In genomic region chrX:16944049-16944532, dm6 we compare ENCODE assay signal across 1 fruit fly cellular context.
TF ChIP-seq lines count a peak whose summit lies in the region.

No protein-coding gene starts in this region.

TF ChIP-seq in whole organism, embryonic, 481 proteins besides CTCF, POLR2A, EP300 and RAD21 (continued from another document and continues in another):
- TF ChIP-seq CG10274 (GFP tag; optimal IDR thresholded peaks at IDR 0.05; lab: Kevin White, UChicago) (no peak), nerfin-1 (tag; optimal IDR thresholded peaks at IDR 0.05; lab: Kevin White, UChicago) (no peak), fu2 (GFP tag; optimal IDR thresholded peaks at IDR 0.05; lab: Kevin White, UChicago) (no peak), sisA (GFP tag; IDR thresholded peaks at IDR 0.05; lab: Robert Waterston, UW) (no peak; the same call in 1 of the 2 replicates), CG6854 (GFP tag; optimal IDR thresholded peaks at IDR 0.05; lab: Kevin White, UChicago) (peak; percentile 57), cg (GFP tag; optimal IDR thresholded peaks at IDR 0.05; lab: Kevin White, UChicago) (no peak), HmgZ (tag; optimal IDR thresholded peaks at IDR 0.05; lab: Kevin White, UChicago) (peak; percentile 40), lab (GFP tag; optimal IDR thresholded peaks at IDR 0.05; lab: Kevin White, UChicago) (peak; percentile 83), C15 (GFP tag; IDR thresholded peaks at IDR 0.05; lab: Robert Waterston, UW) (no peak), CG12659 (GFP tag; optimal IDR thresholded peaks at IDR 0.05; lab: Kevin White, UChicago) (peak; percentile 71), dmrt99B (tag; optimal IDR thresholded peaks at IDR 0.05; lab: Kevin White, UChicago) (peak; percentile 73), ewg (GFP tag; optimal IDR thresholded peaks at IDR 0.05; lab: Kevin White, UChicago) (no peak), CG7271 (tag; optimal IDR thresholded peaks at IDR 0.05; lab: Kevin White, UChicago) (no peak), sr (GFP tag; IDR thresholded peaks at IDR 0.05; lab: Robert Waterston, UW) (no peak), ems (GFP tag; optimal IDR thresholded peaks at IDR 0.05; lab: Kevin White, UChicago) (no peak), Fer2 (tag; optimal IDR thresholded peaks at IDR 0.05; lab: Kevin White, UChicago) (peak; percentile 7), CG34224 (GFP tag; IDR thresholded peaks at IDR 0.05; lab: Robert Waterston, UW; ENCODE audit: partially characterized antibody) (no peak), chif (GFP tag; optimal IDR thresholded peaks at IDR 0.05; lab: Kevin White, UChicago) (no peak), pros (GFP tag; optimal IDR thresholded peaks at IDR 0.05; lab: Kevin White, UChicago) (no peak), CG9797 (GFP tag; optimal IDR thresholded peaks at IDR 0.05; lab: Kevin White, UChicago) (no peak), dpn (GFP tag; optimal IDR thresholded peaks at IDR 0.05; lab: Kevin White, UChicago) (peak in 1 of 2 experiments; percentile 46), gro (GFP tag; optimal IDR thresholded peaks at IDR 0.05; lab: Kevin White, UChicago) (no peak), CG7963 (GFP tag; IDR thresholded peaks at IDR 0.05; lab: Robert Waterston, UW; ENCODE audit: partially characterized antibody) (no peak), al (GFP tag; IDR thresholded peaks at IDR 0.05; lab: Robert Waterston, UW) (peak; percentile 53), croc (GFP tag; conservative IDR thresholded peaks at IDR 0.05; lab: Robert Waterston, UW) (no peak), Dref (GFP tag; IDR thresholded peaks at IDR 0.05; lab: Robert Waterston, UW) (no peak), Vsx1 (GFP tag; optimal IDR thresholded peaks at IDR 0.05; lab: Kevin White, UChicago) (peak; percentile 16), CG12391 (tag; optimal IDR thresholded peaks at IDR 0.05; lab: Kevin White, UChicago) (peak; percentile 71), dysf (GFP tag; IDR thresholded peaks at IDR 0.05; lab: Robert Waterston, UW) (peak; percentile 68; the same call in 2 of the 3 replicates), abd-A (tag; optimal IDR thresholded peaks at IDR 0.05; lab: Kevin White, UChicago) (peak; percentile 19), CG6683 (GFP tag; optimal IDR thresholded peaks at IDR 0.05; lab: Kevin White, UChicago) (peak; percentile 54), Hey (tag; optimal IDR thresholded peaks at IDR 0.05; lab: Kevin White, UChicago) (no peak), CG2875 (GFP tag; optimal IDR thresholded peaks at IDR 0.05; lab: Kevin White, UChicago) (no peak), CG14965 (GFP tag; optimal IDR thresholded peaks at IDR 0.05; lab: Kevin White, UChicago; ENCODE audit: borderline replicate concordance) (no peak), CG12155 (GFP tag; optimal IDR thresholded peaks at IDR 0.05; lab: Kevin White, UChicago) (peak; percentile 23), cas (GFP tag; IDR thresholded peaks at IDR 0.05; lab: Robert Waterston, UW) (no peak), CrebB (tag; optimal IDR thresholded peaks at IDR 0.05; lab: Kevin White, UChicago) (peak; percentile 46), rib (GFP tag; IDR thresholded peaks at IDR 0.05; lab: Robert Waterston, UW) (peak; percentile 30; the same call in 1 of the 2 replicates), luna (GFP tag; optimal IDR thresholded peaks at IDR 0.05; lab: Kevin White, UChicago) (no peak), Optix (GFP tag; IDR thresholded peaks at IDR 0.05; lab: Robert Waterston, UW) (no peak), CG18619 (GFP tag; optimal IDR thresholded peaks at IDR 0.05; lab: Kevin White, UChicago) (peak; percentile 61), twi (tag; optimal IDR thresholded peaks at IDR 0.05; lab: Kevin White, UChicago) (peak; percentile 19), mld (GFP tag; IDR thresholded peaks at IDR 0.05; lab: Robert Waterston, UW; ENCODE audit: partially characterized antibody) (no peak), CG8478 (optimal IDR thresholded peaks at IDR 0.05; lab: Kevin White, UChicago) (no peak), CG10565 (GFP tag; optimal IDR thresholded peaks at IDR 0.05; lab: Kevin White, UChicago) (no peak), CG13287 (GFP tag; IDR thresholded peaks at IDR 0.05; lab: Robert Waterston, UW; ENCODE audit: partially characterized antibody) (no peak), CHES-1-like (GFP tag; optimal IDR thresholded peaks at IDR 0.05; lab: Kevin White, UChicago) (no peak), lmd (GFP tag; IDR thresholded peaks at IDR 0.05; lab: Robert Waterston, UW) (peak; percentile 61; the same call in 1 of the 2 replicates), sim (GFP tag; IDR thresholded peaks at IDR 0.05; lab: Robert Waterston, UW) (no peak), CG8944 (GFP tag; optimal IDR thresholded peaks at IDR 0.05; lab: Kevin White, UChicago) (no peak), Adf1 (GFP tag; IDR thresholded peaks at IDR 0.05; lab: Robert Waterston, UW) (peak; percentile 18; the same call in 1 of the 2 replicates), grn (GFP tag; optimal IDR thresholded peaks at IDR 0.05; lab: Kevin White, UChicago) (no peak), jumu (GFP tag; optimal IDR thresholded peaks at IDR 0.05; lab: Kevin White, UChicago) (no peak), HLH54F (GFP tag; optimal IDR thresholded peaks at IDR 0.05; lab: Kevin White, UChicago) (no peak), onecut (GFP tag; IDR thresholded peaks at IDR 0.05; lab: Robert Waterston, UW) (no peak), B-H2 (GFP tag; optimal IDR thresholded peaks at IDR 0.05; lab: Kevin White, UChicago) (no peak), exex (tag; optimal IDR thresholded peaks at IDR 0.05; lab: Kevin White, UChicago) (peak; percentile 84), schlank (tag; optimal IDR thresholded peaks at IDR 0.05; lab: Kevin White, UChicago) (no peak), Sox102F (GFP tag; optimal IDR thresholded peaks at IDR 0.05; lab: Kevin White, UChicago) (peak; percentile 63), gem (tag; optimal IDR thresholded peaks at IDR 0.05; lab: Kevin White, UChicago) (peak; percentile 88), repo (GFP tag; optimal IDR thresholded peaks at IDR 0.05; lab: Kevin White, UChicago) (no peak), CG11085 (GFP tag; IDR thresholded peaks at IDR 0.05; lab: Robert Waterston, UW) (no peak), CG1024 (GFP tag; IDR thresholded peaks at IDR 0.05; lab: Robert Waterston, UW) (no peak), emc (GFP tag; optimal IDR thresholded peaks at IDR 0.05; lab: Kevin White, UChicago) (no peak), slp2 (GFP tag; optimal IDR thresholded peaks at IDR 0.05; lab: Kevin White, UChicago) (no peak), Max (GFP tag; optimal IDR thresholded peaks at IDR 0.05; lab: Kevin White, UChicago) (no peak), jigr1 (GFP tag; IDR thresholded peaks at IDR 0.05; lab: Robert Waterston, UW) (no peak), CG7839 (tag; optimal IDR thresholded peaks at IDR 0.05; lab: Kevin White, UChicago) (peak; percentile 87), CG12071 (GFP tag; optimal IDR thresholded peaks at IDR 0.05; lab: Kevin White, UChicago) (no peak), maf-S (GFP tag; optimal IDR thresholded peaks at IDR 0.05; lab: Kevin White, UChicago) (no peak), ham (GFP tag; IDR thresholded peaks at IDR 0.05; lab: Robert Waterston, UW) (no peak), CG8281 (tag; optimal IDR thresholded peaks at IDR 0.05; lab: Kevin White, UChicago) (peak; percentile 42), CG11560 (tag; IDR thresholded peaks at IDR 0.05; lab: Robert Waterston, UW) (peak; percentile 26; the same call in 1 of the 3 replicates), ato (GFP tag; IDR thresholded peaks at IDR 0.05; lab: Robert Waterston, UW; ENCODE audit: partially characterized antibody) (no peak), vvl (GFP tag; IDR thresholded peaks at IDR 0.05; lab: Robert Waterston, UW) (peak; percentile 66), CG14860 (GFP tag; IDR thresholded peaks at IDR 0.05; lab: Robert Waterston, UW; ENCODE audit: partially characterized antibody) (no peak), Dfd (GFP tag; optimal IDR thresholded peaks at IDR 0.05; lab: Kevin White, UChicago) (no peak), CG32532 (GFP tag; IDR thresholded peaks at IDR 0.05; lab: Robert Waterston, UW) (peak; percentile 67; the same call in 1 of the 2 replicates), seq (GFP tag; IDR thresholded peaks at IDR 0.05; lab: Robert Waterston, UW) (no peak), Hr78 (GFP tag; optimal IDR thresholded peaks at IDR 0.05; lab: Kevin White, UChicago) (no peak), CG10431 (GFP tag; optimal IDR thresholded peaks at IDR 0.05; lab: Kevin White, UChicago) (no peak), CG1603 (tag; optimal IDR thresholded peaks at IDR 0.05; lab: Kevin White, UChicago) (no peak), lilli (GFP tag; optimal IDR thresholded peaks at IDR 0.05; lab: Kevin White, UChicago) (no peak), CG4282 (GFP tag; optimal IDR thresholded peaks at IDR 0.05; lab: Kevin White, UChicago) (no peak), ap (GFP tag; IDR thresholded peaks at IDR 0.05; lab: Robert Waterston, UW) (no peak), CG30431 (GFP tag; optimal IDR thresholded peaks at IDR 0.05; lab: Kevin White, UChicago) (no peak), lov (optimal IDR thresholded peaks at IDR 0.05; lab: Kevin White, UChicago) (no peak), lov (GFP tag; IDR thresholded peaks at IDR 0.05; lab: Robert Waterston, UW) (no peak), CG3281 (GFP tag; optimal IDR thresholded peaks at IDR 0.05; lab: Kevin White, UChicago) (peak; percentile 78), CG17359 (tag; optimal IDR thresholded peaks at IDR 0.05; lab: Kevin White, UChicago) (peak; percentile 69), CG9876 (GFP tag; optimal IDR thresholded peaks at IDR 0.05; lab: Kevin White, UChicago) (no peak), CG14014 (GFP tag; IDR thresholded peaks at IDR 0.05; lab: Robert Waterston, UW) (peak; percentile 73), D19A (tag; optimal IDR thresholded peaks at IDR 0.05; lab: Kevin White, UChicago) (peak; percentile 63), Doc3 (GFP tag; IDR thresholded peaks at IDR 0.05; lab: Robert Waterston, UW; ENCODE audit: partially characterized antibody) (no peak), pho (GFP tag; optimal IDR thresholded peaks at IDR 0.05; lab: Kevin White, UChicago) (no peak), zf30C (GFP tag; optimal IDR thresholded peaks at IDR 0.05; lab: Kevin White, UChicago) (no peak), crol (GFP tag; IDR thresholded peaks at IDR 0.05; lab: Robert Waterston, UW) (peak; percentile 73), kay (GFP tag; optimal IDR thresholded peaks at IDR 0.05; lab: Kevin White, UChicago) (no peak), scrt (GFP tag; optimal IDR thresholded peaks at IDR 0.05; lab: Kevin White, UChicago) (peak; percentile 50), Atf-2 (GFP tag; optimal IDR thresholded peaks at IDR 0.05; lab: Kevin White, UChicago) (no peak), CG42726 (GFP tag; IDR thresholded peaks at IDR 0.05; lab: Robert Waterston, UW; ENCODE audit: partially characterized antibody) (no peak), CG16813 (GFP tag; IDR thresholded peaks at IDR 0.05; lab: Robert Waterston, UW; ENCODE audit: partially characterized antibody) (no peak), CG10366 (GFP tag; IDR thresholded peaks at IDR 0.05; lab: Robert Waterston, UW) (no peak; the same call in 1 of the 2 replicates), CG17829 (tag; optimal IDR thresholded peaks at IDR 0.05; lab: Kevin White, UChicago) (peak; percentile 47), odd (GFP tag; optimal IDR thresholded peaks at IDR 0.05; lab: Kevin White, UChicago) (peak; percentile 8), CG8765 (GFP tag; IDR thresholded peaks at IDR 0.05; lab: Robert Waterston, UW) (no peak), Jarid2 (GFP tag; optimal IDR thresholded peaks at IDR 0.05; lab: Kevin White, UChicago) (no peak), Meics (GFP tag; optimal IDR thresholded peaks at IDR 0.05; lab: Kevin White, UChicago) (peak; percentile 85), trem (tag; optimal IDR thresholded peaks at IDR 0.05; lab: Kevin White, UChicago) (peak; percentile 24), CG4820 (GFP tag; optimal IDR thresholded peaks at IDR 0.05; lab: Kevin White, UChicago) (no peak), CG1233 (GFP tag; optimal IDR thresholded peaks at IDR 0.05; lab: Kevin White, UChicago) (peak; percentile 46), Six4 (GFP tag; optimal IDR thresholded peaks at IDR 0.05; lab: Kevin White, UChicago) (no peak), CG7928 (GFP tag; optimal IDR thresholded peaks at IDR 0.05; lab: Kevin White, UChicago) (no peak), CG2120 (GFP tag; optimal IDR thresholded peaks at IDR 0.05; lab: Kevin White, UChicago) (peak; percentile 30), CG18599 (GFP tag; optimal IDR thresholded peaks at IDR 0.05; lab: Kevin White, UChicago) (peak; percentile 81), gsb-n (tag; optimal IDR thresholded peaks at IDR 0.05; lab: Kevin White, UChicago) (peak; percentile 24), CG7372 (GFP tag; IDR thresholded peaks at IDR 0.05; lab: Robert Waterston, UW) (no peak), CG2129 (GFP tag; IDR thresholded peaks at IDR 0.05; lab: Robert Waterston, UW; ENCODE audit: partially characterized antibody) (no peak), Opbp (GFP tag; IDR thresholded peaks at IDR 0.05; lab: Robert Waterston, UW; ENCODE audit: partially characterized antibody) (no peak), tin (GFP tag; optimal IDR thresholded peaks at IDR 0.05; lab: Kevin White, UChicago) (no peak), Bdp1 (GFP tag; optimal IDR thresholded peaks at IDR 0.05; lab: Kevin White, UChicago) (no peak), CG11723 (GFP tag; optimal IDR thresholded peaks at IDR 0.05; lab: Kevin White, UChicago) (no peak), Asciz (GFP tag; optimal IDR thresholded peaks at IDR 0.05; lab: Kevin White, UChicago) (peak; percentile 47), pan (optimal IDR thresholded peaks at IDR 0.05; lab: Kevin White, UChicago) (no peak), pan (GFP tag; optimal IDR thresholded peaks at IDR 0.05 in 1 of 2, IDR thresholded peaks at IDR 0.05 in 1 of 2) (peak in 1 of 2 experiments; percentile 61), knrl (GFP tag; IDR thresholded peaks at IDR 0.05; lab: Robert Waterston, UW; ENCODE audit: partially characterized antibody) (no peak), eyg (GFP tag; optimal IDR thresholded peaks at IDR 0.05; lab: Kevin White, UChicago) (no peak), her (GFP tag; optimal IDR thresholded peaks at IDR 0.05; lab: Kevin White, UChicago) (no peak), Camta (GFP tag; optimal IDR thresholded peaks at IDR 0.05; lab: Kevin White, UChicago) (no peak), CG11247 (GFP tag; IDR thresholded peaks at IDR 0.05; lab: Robert Waterston, UW) (no peak), CG2712 (tag; optimal IDR thresholded peaks at IDR 0.05; lab: Kevin White, UChicago) (peak; percentile 65), Hr51 (GFP tag; optimal IDR thresholded peaks at IDR 0.05; lab: Kevin White, UChicago) (peak in 1 of 2 experiments; percentile 87), bbx (GFP tag; IDR thresholded peaks at IDR 0.05; lab: Robert Waterston, UW; ENCODE audit: partially characterized antibody) (no peak), wdn (GFP tag; IDR thresholded peaks at IDR 0.05; lab: Robert Waterston, UW) (no peak)
